Worm (Caenorhabditis elegans): Measurements from ENCODE around the gene F49C12.9.

ce11 chrIV:9308975-9309374 lies 7.0 kb downstream of the F49C12.9 start, which contains the start of gene F49C12.6:
- TF ChIP-seq nhr-28 (tag; optimal IDR thresholded peaks at IDR 0.05) (no peak), ztf-11 (tag; optimal IDR thresholded peaks at IDR 0.05) (no peak), elt-1 (tag; optimal IDR thresholded peaks at IDR 0.05; ENCODE audit: borderline replicate concordance, insufficient read depth) (no peak), lsy-2 (tag; optimal IDR thresholded peaks at IDR 0.05) (no peak), unc-62 (GFP tag; optimal IDR thresholded peaks at IDR 0.05) (no peak), unc-39 (tag; optimal IDR thresholded peaks at IDR 0.05) (no peak), nhr-237 (tag; optimal IDR thresholded peaks at IDR 0.05) (no peak), blmp-1 (tag; optimal IDR thresholded peaks at IDR 0.05) (no peak), tbx-8 (GFP tag; optimal IDR thresholded peaks at IDR 0.05) (no peak), elt-3 (tag; optimal IDR thresholded peaks at IDR 0.05) (no peak)
